Worm (Caenorhabditis elegans): ENCODE results near the gene F18A11.2.

ce11 chrII:13053443-13053842 lies 21.9 kb downstream of the F18A11.2 start:
- no peak for TF ChIP-seq Y67H2A.10 (GFP tag; conservative IDR thresholded peaks at IDR 0.05)
- no peak for TF ChIP-seq lin-54 (GFP tag; optimal IDR thresholded peaks at IDR 0.05)
- TF ChIP-seq hlh-12 (tag; optimal IDR thresholded peaks at IDR 0.05) = no peak

All from whole organism, young adult.